Fruit fly (Drosophila melanogaster) whole organism, embryonic: Measurements from ENCODE around the gene CG10376.

Experiments used
- CG11085 ChIP-seq: fragments of 200-800 bp; sonication (Bioruptor generic); IDR thresholded peaks from 2 replicates; pipeline ENCODE4 v1.3.6; 2022; ENCODE audit warnings: missing biosample characterization, missing genetic modification characterization
- CG31388 ChIP-seq: fragments of 200-800 bp; sonication (Bioruptor generic); optimal IDR thresholded peaks from 2 replicates; lab custom pipeline; 2016; ENCODE audit warnings: missing biosample characterization, missing genetic modification characterization
- CG32532 ChIP-seq: fragments of 200-800 bp; sonication (Bioruptor generic); IDR thresholded peaks from 2 replicates; pipeline ENCODE4 v1.3.6; 2022; ENCODE audit warnings: missing biosample characterization, missing genetic modification characterization
- CG8944 ChIP-seq: fragments of 200-800 bp; sonication (Bioruptor generic); optimal IDR thresholded peaks from 3 replicates; lab custom pipeline; 2016; ENCODE audit warnings: missing biosample characterization, missing genetic modification characterization
- CHES-1-like ChIP-seq: fragments of 200-800 bp; sonication (Bioruptor generic); optimal IDR thresholded peaks from 2 replicates; lab custom pipeline; 2016; ENCODE audit warnings: missing biosample characterization, missing genetic modification characterization
- Dll ChIP-seq: fragments of 200-800 bp; sonication (Bioruptor generic); IDR thresholded peaks from 4 replicates; pipeline ENCODE4 v1.3.6; 2022; ENCODE audit warnings: missing biosample characterization, missing genetic modification characterization; ENCODE audit not compliant: partially characterized antibody
- nerfin-2 ChIP-seq: fragments of 200-800 bp; sonication (Bioruptor generic); IDR thresholded peaks from 2 replicates; pipeline ENCODE4 v1.3.6; 2022; ENCODE audit warnings: missing biosample characterization, missing genetic modification characterization; ENCODE audit not compliant: partially characterized antibody
- usp ChIP-seq: fragments of >200 bp; optimal IDR thresholded peaks from 2 replicates; lab custom pipeline; 2017; ENCODE audit warnings: missing biosample characterization, missing genetic modification characterization

dm6 chr2L:18708239-18708891 is 5.5 kb upstream of the CG10376 start, which contains the start of the genes Faf2 and Grip71:
- TF ChIP-seq CG32532, result peak; percentile 96
- no peak for TF ChIP-seq usp (GFP tag; lab: Kevin White, UChicago)
- peak; percentile 59; the same call in 3 of the 4 replicates for TF ChIP-seq Dll
- TF ChIP-seq CG8944, result peak; percentile 87
- TF ChIP-seq CHES-1-like (GFP tag; lab: Kevin White, UChicago), result peak; percentile 82
- TF ChIP-seq CG11085, result peak; percentile 95
- peak; percentile 88 for TF ChIP-seq CG31388
- TF ChIP-seq nerfin-2, result no peak
